Fruit fly (Drosophila melanogaster) whole organism, embryonic: ENCODE results near the gene Ltn1.

Experiments
- Adf1 ChIP-seq: fragments of 200-800 bp; sonication (Bioruptor generic); IDR thresholded peaks from 2 replicates; pipeline ENCODE4 v1.3.6; 2022; ENCODE audit warnings: missing biosample characterization, missing genetic modification characterization
- B-H2 ChIP-seq: fragments of 200-800 bp; sonication (Bioruptor generic); optimal IDR thresholded peaks from 2 replicates; lab custom pipeline; 2018; ENCODE audit warnings: missing biosample characterization, mild to moderate bottlenecking, missing genetic modification characterization
- BEAF-32 ChIP-seq: fragments of 200-800 bp; sonication (Bioruptor generic); optimal IDR thresholded peaks from 3 replicates; lab custom pipeline; 2017; ENCODE audit warnings: missing biosample characterization, missing genetic modification characterization, mild to moderate bottlenecking, moderate library complexity, missing genetic modification reagents
- CG10147 ChIP-seq: fragments of 200-800 bp; sonication (Bioruptor generic); optimal IDR thresholded peaks from 2 replicates; lab custom pipeline; 2019; ENCODE audit warnings: missing biosample characterization, mild to moderate bottlenecking, missing genetic modification characterization, moderate library complexity
- CG10959 ChIP-seq: fragments of 200-800 bp; sonication (Bioruptor generic); IDR thresholded peaks from 2 replicates; pipeline ENCODE4 v1.3.6; 2022; ENCODE audit warnings: missing biosample characterization, missing genetic modification characterization
- CG11093 ChIP-seq: fragments of 200-800 bp; sonication (Bioruptor generic); IDR thresholded peaks from 3 replicates; pipeline ENCODE4 v1.3.6; 2022; ENCODE audit warnings: missing biosample characterization, missing genetic modification characterization
- CG12744 ChIP-seq: fragments of 200-800 bp; sonication (Bioruptor generic); optimal IDR thresholded peaks from 2 replicates; lab custom pipeline; 2016; ENCODE audit warnings: missing biosample characterization, missing genetic modification characterization
- CG12769 ChIP-seq: fragments of 200-800 bp; sonication (Bioruptor generic); optimal IDR thresholded peaks from 2 replicates; lab custom pipeline; 2019; ENCODE audit warnings: missing biosample characterization, mild to moderate bottlenecking, missing genetic modification characterization, moderate library complexity
- CG14441 ChIP-seq: fragments of 200-800 bp; sonication (Bioruptor generic); IDR thresholded peaks from 2 replicates; pipeline ENCODE4 v1.3.6; 2022; ENCODE audit warnings: missing biosample characterization, missing genetic modification characterization
- CG16779 ChIP-seq: fragments of 200-800 bp; sonication (Bioruptor generic); IDR thresholded peaks from 2 replicates; pipeline ENCODE4 v1.3.6; 2022; ENCODE audit warnings: missing biosample characterization, missing genetic modification characterization
- CG17568 ChIP-seq: fragments of 200-800 bp; sonication (Bioruptor generic); optimal IDR thresholded peaks from 2 replicates; lab custom pipeline; 2018; ENCODE audit warnings: missing biosample characterization, mild to moderate bottlenecking, missing genetic modification characterization, moderate library complexity
- CG18011 ChIP-seq: fragments of 200-800 bp; sonication (Bioruptor generic); optimal IDR thresholded peaks from 2 replicates; lab custom pipeline; 2017; ENCODE audit warnings: missing biosample characterization, missing genetic modification characterization, mild to moderate bottlenecking, moderate library complexity, missing genotype
- CG18262 ChIP-seq: fragments of 200-800 bp; optimal IDR thresholded peaks from 3 replicates; lab custom pipeline; 2019; ENCODE audit warnings: missing biosample characterization, mild to moderate bottlenecking, missing genetic modification characterization, moderate library complexity
- CG2129 ChIP-seq: fragments of 200-800 bp; sonication (Bioruptor generic); IDR thresholded peaks from 2 replicates; pipeline ENCODE4 v1.3.6; 2022; ENCODE audit warnings: missing biosample characterization, missing genetic modification characterization; ENCODE audit not compliant: partially characterized antibody
- CG2202 ChIP-seq: fragments of 200-800 bp; sonication (Bioruptor generic); optimal IDR thresholded peaks from 2 replicates; lab custom pipeline; 2018; ENCODE audit warnings: missing biosample characterization, mild to moderate bottlenecking, missing genetic modification characterization
- CG31441 ChIP-seq: fragments of 200-800 bp; sonication (Bioruptor generic); IDR thresholded peaks from 2 replicates; pipeline ENCODE4 v1.3.6; 2022; ENCODE audit warnings: missing biosample characterization, missing genetic modification characterization
- CG34422 ChIP-seq: fragments of 200-800 bp; sonication (Bioruptor generic); IDR thresholded peaks from 3 replicates; pipeline ENCODE4 v1.3.6; 2022; ENCODE audit warnings: missing biosample characterization, missing genetic modification characterization
- CG3726 ChIP-seq: fragments of 200-800 bp; sonication (Bioruptor generic); IDR thresholded peaks from 3 replicates; pipeline ENCODE4, ENCODE4 v1.3.6; 2022; ENCODE audit warnings: missing biosample characterization, missing genetic modification characterization
- CG4424 ChIP-seq: fragments of 200-800 bp; sonication (Bioruptor generic); optimal IDR thresholded peaks from 3 replicates; lab custom pipeline; 2016; ENCODE audit warnings: missing biosample characterization, missing genetic modification characterization
- CG4617 ChIP-seq: fragments of 200-800 bp; sonication (Bioruptor generic); optimal IDR thresholded peaks from 3 replicates; lab custom pipeline; 2016; ENCODE audit warnings: missing biosample characterization, missing genetic modification characterization, borderline replicate concordance
- CG6254 ChIP-seq: fragments of 200-800 bp; sonication (Bioruptor generic); optimal IDR thresholded peaks from 3 replicates; lab custom pipeline; 2017; ENCODE audit warnings: mild to moderate bottlenecking, missing biosample characterization, missing genetic modification reagents, missing genetic modification characterization
- CG7987 ChIP-seq: fragments of 200-800 bp; sonication (Bioruptor generic); optimal IDR thresholded peaks from 2 replicates; lab custom pipeline; 2018; ENCODE audit warnings: missing biosample characterization, mild to moderate bottlenecking, missing genetic modification characterization, moderate library complexity
- CG9215 ChIP-seq: fragments of 200-800 bp; sonication (Bioruptor generic); IDR thresholded peaks from 2 replicates; pipeline ENCODE4 v1.3.6; 2022; ENCODE audit warnings: missing biosample characterization, missing genetic modification characterization
- CG9437 ChIP-seq: fragments of 200-800 bp; sonication (Bioruptor generic); optimal IDR thresholded peaks from 2 replicates; lab custom pipeline; 2018; ENCODE audit warnings: missing biosample characterization, mild to moderate bottlenecking, missing genetic modification characterization
- Dip3 ChIP-seq: fragments of 200-800 bp; sonication (Bioruptor generic); optimal IDR thresholded peaks from 3 replicates; lab custom pipeline; 2016; ENCODE audit warnings: missing biosample characterization, missing genetic modification characterization
- H2.0 ChIP-seq: fragments of 200-800 bp; sonication (Bioruptor generic); IDR thresholded peaks from 2 replicates; pipeline ENCODE4 v1.3.6; 2022; ENCODE audit warnings: missing biosample characterization, missing genetic modification characterization
- Jarid2 ChIP-seq: fragments of 200-800 bp; sonication (Bioruptor generic); optimal IDR thresholded peaks from 3 replicates; lab custom pipeline; 2017; ENCODE audit warnings: mild to moderate bottlenecking, missing biosample characterization, missing genetic modification reagents, missing genetic modification characterization
- Med ChIP-seq: fragments of 200-800 bp; sonication (Bioruptor generic); peaks from one replicate; lab custom pipeline; 2016; ENCODE audit warnings: missing biosample characterization, missing genetic modification characterization, mild to moderate bottlenecking, inconsistent platforms, moderate library complexity
- Opbp ChIP-seq: fragments of 200-800 bp; sonication (Bioruptor generic); IDR thresholded peaks from 3 replicates; pipeline ENCODE4 v1.3.6; 2022; ENCODE audit warnings: missing biosample characterization, missing genetic modification characterization; ENCODE audit not compliant: partially characterized antibody
- Spps ChIP-seq: fragments of 200-800 bp; sonication (Bioruptor generic); optimal IDR thresholded peaks from 2 replicates; lab custom pipeline; 2018; ENCODE audit warnings: missing biosample characterization, mild to moderate bottlenecking, missing genetic modification characterization
- Xrp1 ChIP-seq: fragments of 200-800 bp; sonication (Bioruptor generic); IDR thresholded peaks from 2 replicates; pipeline ENCODE4 v1.3.6; 2022; ENCODE audit warnings: missing biosample characterization, missing genetic modification characterization
- cad ChIP-seq: fragments of >200 bp; optimal IDR thresholded peaks from 2 replicates; lab custom pipeline; 2017; ENCODE audit warnings: missing biosample characterization, missing genetic modification characterization
- fd102C ChIP-seq: fragments of 200-800 bp; sonication (Bioruptor generic); optimal IDR thresholded peaks from 2 replicates; lab custom pipeline; 2018; ENCODE audit warnings: missing biosample characterization, mild to moderate bottlenecking, missing genetic modification characterization, moderate library complexity
- grn ChIP-seq: fragments of 200-800 bp; sonication (Bioruptor generic); optimal IDR thresholded peaks from 3 replicates; lab custom pipeline; 2017; ENCODE audit warnings: missing biosample characterization, missing genetic modification characterization
- hbn ChIP-seq: fragments of 200-800 bp; sonication (Bioruptor generic); IDR thresholded peaks from 2 replicates; pipeline ENCODE4 v1.3.6; 2022; ENCODE audit warnings: missing biosample characterization, missing genetic modification characterization; ENCODE audit not compliant: partially characterized antibody
- jigr1 ChIP-seq: fragments of 200-800 bp; sonication (Bioruptor generic); IDR thresholded peaks from 3 replicates; pipeline ENCODE4 v1.3.6; 2022; ENCODE audit warnings: missing biosample characterization, missing genetic modification characterization
- lbe ChIP-seq: fragments of 200-800 bp; sonication (Bioruptor generic); optimal IDR thresholded peaks from 2 replicates; lab custom pipeline; 2016; ENCODE audit warnings: missing biosample characterization, mild to moderate bottlenecking, missing genetic modification characterization
- lola ChIP-seq, 3 experiments: fragments of >200 bp in 2 of 3; fragments of 200-800 bp in 1 of 3; sonication (Bioruptor generic) in 1 of 3; optimal IDR thresholded peaks; 2 replicates each; lab custom pipeline; 2017 to 2019; ENCODE audit warnings: missing biosample characterization in 3 of 3, missing genetic modification characterization in 3 of 3, mild to moderate bottlenecking in 1 of 3, moderate library complexity in 1 of 3
- otp ChIP-seq: fragments of 200-800 bp; sonication (Bioruptor generic); IDR thresholded peaks from 3 replicates; pipeline ENCODE4, ENCODE4 v1.3.6; 2022; ENCODE audit warnings: missing biosample characterization, missing genetic modification characterization
- pan ChIP-seq, 4 experiments: fragments of >200 bp in 3 of 4; fragments of 200-800 bp in 1 of 4; sonication (Bioruptor generic) in 1 of 4; optimal IDR thresholded peaks in 3 of 4; IDR thresholded peaks in 1 of 4; 2 replicates each; pipeline versions ENCODE4 v1.3.6 to Lab custom; 2017 to 2022; ENCODE audit warnings: missing biosample characterization in 2 of 4, missing genetic modification characterization in 2 of 4, mixed read lengths in 1 of 4
- row ChIP-seq: fragments of 200-800 bp; sonication (Bioruptor generic); IDR thresholded peaks from 3 replicates; pipeline ENCODE4 v1.3.6; 2022; ENCODE audit warnings: missing biosample characterization, missing genetic modification characterization
- shn ChIP-seq: fragments of 200-800 bp; sonication (Bioruptor generic); optimal IDR thresholded peaks from 3 replicates; lab custom pipeline; 2016; ENCODE audit warnings: missing biosample characterization, missing genetic modification characterization
- sna ChIP-seq: fragments of 200-800 bp; sonication (Bioruptor generic); IDR thresholded peaks from 2 replicates; pipeline ENCODE4 v1.3.6; 2022; ENCODE audit warnings: missing biosample characterization, missing genetic modification characterization; ENCODE audit not compliant: partially characterized antibody
- so ChIP-seq: fragments of 200-800 bp; sonication (Bioruptor generic); IDR thresholded peaks from 3 replicates; pipeline ENCODE4 v1.3.6; 2022; ENCODE audit warnings: missing biosample characterization, missing genetic modification characterization
- ttk ChIP-seq: fragments of 200-800 bp; sonication (Bioruptor generic); IDR thresholded peaks from 2 replicates; pipeline ENCODE4 v2.1.2; 2022; ENCODE audit warnings: missing biosample characterization, missing genetic modification characterization
- unc-4 ChIP-seq: fragments of 200-800 bp; sonication (Bioruptor generic); IDR thresholded peaks from 2 replicates; pipeline ENCODE4 v1.3.6; 2022; ENCODE audit warnings: missing biosample characterization, missing genetic modification characterization; ENCODE audit not compliant: partially characterized antibody
- vvl ChIP-seq: fragments of 200-800 bp; sonication (Bioruptor generic); IDR thresholded peaks from 2 replicates; pipeline ENCODE4 v1.3.6; 2022; ENCODE audit warnings: missing biosample characterization, missing genetic modification characterization
- wdn ChIP-seq: fragments of 200-800 bp; sonication (Bioruptor generic); IDR thresholded peaks from 2 replicates; pipeline ENCODE4 v1.3.6; 2022; ENCODE audit warnings: missing biosample characterization, missing genetic modification characterization
- yki ChIP-seq: fragments of >200 bp; optimal IDR thresholded peaks from 3 replicates; lab custom pipeline; 2018
- zen2 ChIP-seq: fragments of 200-800 bp; sonication (Bioruptor generic); IDR thresholded peaks from 3 replicates; pipeline ENCODE4 v1.3.6; 2022; ENCODE audit warnings: missing biosample characterization, missing genetic modification characterization; ENCODE audit not compliant: partially characterized antibody

Gene Ltn1

DNA sequence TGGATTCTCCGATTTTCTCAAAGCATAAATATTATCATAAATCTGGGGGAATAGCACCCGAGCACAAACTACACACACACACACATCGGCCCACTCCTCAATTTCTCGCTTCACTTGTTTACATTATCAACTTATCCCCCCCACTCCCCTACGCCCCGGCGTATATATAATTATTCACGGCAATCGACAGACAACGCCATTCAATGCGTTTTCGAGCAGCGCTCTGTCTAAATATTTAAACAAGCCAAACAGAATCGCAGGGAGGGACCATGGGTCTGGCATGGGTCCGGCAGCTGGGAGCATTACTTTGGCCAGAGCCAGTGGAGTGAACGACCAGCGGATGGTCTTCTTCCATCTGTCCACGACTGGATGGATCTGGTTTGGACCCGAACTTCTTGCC is 23.6 kb upstream of the Ltn1 start (continued):
- no peak for TF ChIP-seq CG9215 (GFP tag; lab: Robert Waterston, UW)
- peak; percentile 46; the same call in 1 of the 2 replicates for TF ChIP-seq vvl (GFP tag; lab: Robert Waterston, UW)
- TF ChIP-seq hbn (GFP tag; lab: Robert Waterston, UW) = no peak
- TF ChIP-seq Spps (tag; lab: Kevin White, UChicago) = no peak
- TF ChIP-seq lbe (GFP tag; lab: Kevin White, UChicago) = no peak
- TF ChIP-seq B-H2 (GFP tag; lab: Kevin White, UChicago) = no peak
- TF ChIP-seq otp (GFP tag; lab: Robert Waterston, UW) = no peak; the same call in 2 of the 3 replicates
- TF ChIP-seq CG6254 = peak; percentile 41
- no peak for TF ChIP-seq jigr1 (GFP tag; lab: Robert Waterston, UW)
- TF ChIP-seq CG34422 = no peak
- no peak for TF ChIP-seq Opbp
- no peak for TF ChIP-seq zen2 (GFP tag; lab: Robert Waterston, UW)
- TF ChIP-seq yki = no peak
- no peak for TF ChIP-seq CG31441 (GFP tag; lab: Robert Waterston, UW)
- 0 out of 3 replicates have a peak, but pooled peaks have one; percentile 38 for TF ChIP-seq so (GFP tag; lab: Robert Waterston, UW)
- no peak for TF ChIP-seq CG10959
- TF ChIP-seq Adf1 = no peak
- no peak for TF ChIP-seq CG4617 (GFP tag; lab: Kevin White, UChicago)
- peak; percentile 48 for TF ChIP-seq CG17568
- TF ChIP-seq CG18262 = peak; percentile 30
- peak; percentile 45 for TF ChIP-seq CG2202 (tag; lab: Kevin White, UChicago)
- no peak for TF ChIP-seq CG11093 (GFP tag; lab: Robert Waterston, UW)
- TF ChIP-seq CG14441 (GFP tag; lab: Robert Waterston, UW) = no peak
- no peak for TF ChIP-seq CG18011 (GFP tag; lab: Kevin White, UChicago)
- TF ChIP-seq CG9437 = no peak
- TF ChIP-seq Med = peak; percentile 86
- no peak for TF ChIP-seq CG2129 (GFP tag; lab: Robert Waterston, UW)
- TF ChIP-seq wdn (GFP tag; lab: Robert Waterston, UW) = no peak
- peak; percentile 1 for TF ChIP-seq grn (GFP tag; lab: Kevin White, UChicago)
- no peak for TF ChIP-seq CG16779 (GFP tag; lab: Robert Waterston, UW)
- TF ChIP-seq shn (GFP tag; lab: Kevin White, UChicago) = peak; percentile 29
- no peak for TF ChIP-seq cad (GFP tag; lab: Kevin White, UChicago)
- TF ChIP-seq Xrp1 (GFP tag; lab: Robert Waterston, UW) = peak; percentile 47; the same call in 1 of the 2 replicates
- no peak for TF ChIP-seq CG12744
- no peak for TF ChIP-seq ttk (GFP tag; lab: Robert Waterston, UW)
- TF ChIP-seq CG10147 = no peak
- peak; percentile 65 for TF ChIP-seq CG7987 (GFP tag; lab: Kevin White, UChicago)
- TF ChIP-seq row (GFP tag; lab: Robert Waterston, UW) = no peak
- no peak for TF ChIP-seq CG4424 (GFP tag; lab: Kevin White, UChicago)
- no peak for TF ChIP-seq BEAF-32
- peak; percentile 75 for TF ChIP-seq CG12769 (tag; lab: Kevin White, UChicago)
- TF ChIP-seq unc-4 (GFP tag; lab: Robert Waterston, UW) = no peak
- TF ChIP-seq H2.0 (GFP tag; lab: Robert Waterston, UW) = peak; percentile 33; the same call in 1 of the 2 replicates
- TF ChIP-seq Jarid2 = no peak
- no peak for TF ChIP-seq fd102C (GFP tag; lab: Kevin White, UChicago)
- peak in 1 of 3 experiments; percentile 12 for TF ChIP-seq lola (GFP tag; optimal IDR thresholded peaks at IDR 0.05; lab: Kevin White, UChicago)
- no peak for TF ChIP-seq Dip3 (GFP tag; lab: Kevin White, UChicago)
- TF ChIP-seq CG3726 = no peak
- TF ChIP-seq pan (optimal IDR thresholded peaks at IDR 0.05; lab: Kevin White, UChicago) = no peak
- no peak for TF ChIP-seq pan (GFP tag; optimal IDR thresholded peaks at IDR 0.05 in 1 of 2, IDR thresholded peaks at IDR 0.05 in 1 of 2)
- TF ChIP-seq sna (GFP tag; lab: Robert Waterston, UW) = no peak
